Fruit fly (Drosophila melanogaster) S2 (cell line): ENCODE data around the gene ringer.

Experiments used
- CG8478 ChIP-seq: fragments of >200 bp; optimal IDR thresholded peaks from 2 replicates; lab custom pipeline; 2018
- CTCF ChIP-seq, 2 experiments: fragments of >200 bp; optimal IDR thresholded peaks; 2 replicates each; lab custom pipeline; 2018

- TF ChIP-seq CG8478 (lab: Kevin White, UChicago) (no peak), CTCF (optimal IDR thresholded peaks at IDR 0.05; lab: Kevin White, UChicago) (no peak)
Measured at dm6 chr3L:16392203-16392800, 33.1 kb upstream of the ringer start.
